Worm (Caenorhabditis elegans) whole organism, early embryonic: Measurements from ENCODE around the gene H01M10.1.

Experiments used
- B0310.2 ChIP-seq: sonication (generic microtip); optimal IDR thresholded peaks from 2 replicates; lab custom pipeline; 2016; ENCODE audit warnings: mild to moderate bottlenecking, missing genetic modification characterization, missing compliant biosample characterization
- F13C5.2 ChIP-seq: sonication (generic microtip); optimal IDR thresholded peaks from 2 replicates; lab custom pipeline; 2017; ENCODE audit warnings: mild to moderate bottlenecking, missing genetic modification characterization, inconsistent platforms, missing compliant biosample characterization
- aly-1 ChIP-seq: sonication (generic microtip); optimal IDR thresholded peaks from 2 replicates; lab custom pipeline; 2016; ENCODE audit warnings: missing genetic modification characterization, missing compliant biosample characterization
- ama-1 ChIP-seq: fragments of 150-350 bp; optimal IDR thresholded peaks from 2 replicates; lab custom pipeline; 2014
- ceh-13 ChIP-seq: fragments of 200-800 bp; sonication (Bioruptor generic); optimal IDR thresholded peaks from 2 replicates; lab custom pipeline; 2018; ENCODE audit warnings: mild to moderate bottlenecking, missing genetic modification characterization, missing compliant biosample characterization
- ceh-36 ChIP-seq: sonication (generic microtip); optimal IDR thresholded peaks from 2 replicates; lab custom pipeline; 2016; ENCODE audit warnings: missing genetic modification characterization, inconsistent platforms, missing compliant biosample characterization
- ets-7 ChIP-seq: sonication (generic microtip); optimal IDR thresholded peaks from 2 replicates; lab custom pipeline; 2016; ENCODE audit warnings: missing genotype, missing genetic modification characterization, missing compliant biosample characterization
- flt-1 ChIP-seq: fragments of 200-800 bp; sonication (Bioruptor generic); IDR thresholded peaks from 2 replicates; pipeline ENCODE4 v1.3.6; 2022; ENCODE audit warnings: missing genetic modification characterization, missing compliant biosample characterization
- hmbx-1 ChIP-seq: sonication (generic microtip); optimal IDR thresholded peaks from 2 replicates; lab custom pipeline; 2016; ENCODE audit warnings: mild to moderate bottlenecking, missing genetic modification characterization, missing compliant biosample characterization
- hmg-4 ChIP-seq: fragments of 200-800 bp; sonication (Bioruptor generic); optimal IDR thresholded peaks from 2 replicates; lab custom pipeline; 2018; ENCODE audit warnings: mild to moderate bottlenecking, missing genetic modification characterization, missing compliant biosample characterization
- hnd-1 ChIP-seq: sonication (generic microtip); optimal IDR thresholded peaks from 2 replicates; lab custom pipeline; 2016; ENCODE audit warnings: missing genetic modification characterization, missing compliant biosample characterization
- pes-1 ChIP-seq: fragments of 200-800 bp; sonication (Bioruptor generic); IDR thresholded peaks from 2 replicates; pipeline ENCODE4 v1.3.6; 2022; ENCODE audit warnings: missing genetic modification reagents, missing genetic modification characterization, missing compliant biosample characterization
- scrt-1 ChIP-seq: fragments of 200-800 bp; sonication (Bioruptor generic); IDR thresholded peaks from 2 replicates; pipeline ENCODE4 v1.3.6; 2022; ENCODE audit warnings: missing genetic modification characterization, missing compliant biosample characterization
- sea-1 ChIP-seq: fragments of 200-800 bp; sonication (Bioruptor generic); conservative IDR thresholded peaks from 2 replicates; pipeline ENCODE4 v1.3.6; 2022; ENCODE audit warnings: missing genetic modification characterization, missing compliant biosample characterization
- tbx-11 ChIP-seq: fragments of 200-800 bp; sonication (Bioruptor generic); IDR thresholded peaks from 2 replicates; pipeline ENCODE4 v1.3.6; 2022; ENCODE audit warnings: missing genetic modification characterization, missing compliant biosample characterization
- tbx-37 ChIP-seq: fragments of 200-800 bp; sonication (Bioruptor generic); conservative IDR thresholded peaks from 2 replicates; pipeline ENCODE4 v1.3.6; 2022; ENCODE audit warnings: missing genetic modification reagents, missing genetic modification characterization, missing compliant biosample characterization
- tra-4 ChIP-seq: sonication (generic microtip); optimal IDR thresholded peaks from 2 replicates; lab custom pipeline; 2017; ENCODE audit warnings: missing genetic modification characterization, missing compliant biosample characterization

The H01M10.1 gene

ce11 chrX:2548884-2549283, 31.5 kb downstream of the H01M10.1 start, which contains the start of gene smvt-1:
Gene smvt-1, minus strand, starts transcription at chrX:2548984.
- TF ChIP-seq hmbx-1 (tag; lab: Kevin White, UChicago) (no peak), ama-1 (lab: Kevin White, UChicago) (no peak), ets-7 (tag; lab: Kevin White, UChicago) (no peak), hnd-1 (tag; lab: Kevin White, UChicago) (no peak), ceh-36 (no peak), hmg-4 (GFP tag; lab: Kevin White, UChicago) (no peak), tbx-37 (GFP tag; lab: Robert Waterston, UW) (no peak), tra-4 (tag; lab: Kevin White, UChicago) (no peak), flt-1 (GFP tag; lab: Robert Waterston, UW) (no peak), aly-1 (tag; lab: Kevin White, UChicago) (no peak)

- no peak for TF ChIP-seq tbx-37 (GFP tag; lab: Robert Waterston, UW)
Observed at ce11 chrX:2544645-2545044, 35.7 kb downstream of the H01M10.1 start.

DNA sequence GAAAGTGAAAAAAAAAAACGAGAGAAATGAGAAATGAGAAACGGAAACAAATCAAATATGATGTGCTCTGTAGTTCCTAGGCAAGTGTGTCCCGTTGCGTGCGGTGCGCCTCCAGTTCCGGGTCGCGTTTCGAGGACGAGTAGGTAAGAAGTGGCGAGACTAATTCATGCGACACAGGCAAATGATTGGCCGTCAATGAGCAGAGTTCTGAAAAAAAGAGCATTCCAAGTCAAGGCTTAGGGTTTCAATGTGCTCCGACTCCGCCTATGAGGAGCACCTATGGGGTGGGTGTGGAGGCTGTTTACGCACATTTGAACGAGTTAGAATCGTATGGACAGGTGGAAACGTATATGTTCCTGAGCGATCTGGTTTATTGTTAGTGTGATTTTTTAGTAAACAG, 37.0 kb downstream of the H01M10.1 start:
- TF ChIP-seq hmbx-1 (tag; lab: Kevin White, UChicago) = no peak
- TF ChIP-seq aly-1 (tag; lab: Kevin White, UChicago) = no peak
- TF ChIP-seq B0310.2 (tag; lab: Kevin White, UChicago) = no peak
- no peak for TF ChIP-seq pes-1 (GFP tag; lab: Robert Waterston, UW)
- no peak for TF ChIP-seq F13C5.2
- TF ChIP-seq tra-4 (tag; lab: Kevin White, UChicago) = no peak
- TF ChIP-seq hmg-4 (GFP tag; lab: Kevin White, UChicago) = no peak
- TF ChIP-seq tbx-37 (GFP tag; lab: Robert Waterston, UW) = no peak
- TF ChIP-seq sea-1 (GFP tag; lab: Robert Waterston, UW) = no peak
- no peak for TF ChIP-seq scrt-1 (GFP tag; lab: Robert Waterston, UW)
- no peak for TF ChIP-seq ama-1 (lab: Kevin White, UChicago)
- no peak for TF ChIP-seq ets-7 (tag; lab: Kevin White, UChicago)
- TF ChIP-seq hnd-1 (tag; lab: Kevin White, UChicago) = no peak
- TF ChIP-seq flt-1 (GFP tag; lab: Robert Waterston, UW) = no peak
- TF ChIP-seq ceh-36 = no peak

- TF ChIP-seq hmbx-1 (tag; lab: Kevin White, UChicago) (no peak), hmg-4 (GFP tag; lab: Kevin White, UChicago) (no peak), tbx-37 (GFP tag; lab: Robert Waterston, UW) (no peak)
Observed at ce11 chrX:2541003-2541521, 39.3 kb downstream of the H01M10.1 start, which contains the start of gene F52H2.3. Gene F52H2.3, minus strand, starts transcription at chrX:2541053.

DNA sequence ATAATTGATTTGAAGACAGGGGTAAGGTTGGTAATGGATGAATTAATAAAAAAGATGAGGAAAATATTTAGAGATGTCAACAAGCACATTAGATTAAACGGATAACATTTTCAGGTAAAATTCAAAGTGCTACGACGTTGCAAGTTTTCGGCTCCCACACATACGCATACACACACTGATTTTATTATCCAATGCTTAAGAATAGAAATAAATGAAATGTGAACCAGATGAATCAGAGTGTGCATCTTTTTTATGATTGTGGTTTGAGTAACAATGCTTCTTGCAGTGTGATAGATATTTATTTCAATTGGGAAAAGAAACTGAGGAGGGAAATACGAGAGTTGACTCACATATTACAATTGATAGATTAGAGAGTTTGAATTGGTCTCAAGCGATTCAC, 41.7 kb downstream of the H01M10.1 start:
- no peak for TF ChIP-seq F13C5.2
- TF ChIP-seq tbx-37 (GFP tag; lab: Robert Waterston, UW) = no peak
- no peak for TF ChIP-seq ama-1 (lab: Kevin White, UChicago)
- no peak for TF ChIP-seq B0310.2 (tag; lab: Kevin White, UChicago)
- TF ChIP-seq flt-1 (GFP tag; lab: Robert Waterston, UW) = no peak
- TF ChIP-seq sea-1 (GFP tag; lab: Robert Waterston, UW) = no peak
- TF ChIP-seq scrt-1 (GFP tag; lab: Robert Waterston, UW) = no peak
- TF ChIP-seq hmg-4 (GFP tag; lab: Kevin White, UChicago) = no peak
- TF ChIP-seq ceh-13 (GFP tag; lab: Kevin White, UChicago) = no peak
- no peak for TF ChIP-seq tra-4 (tag; lab: Kevin White, UChicago)
- no peak for TF ChIP-seq hnd-1 (tag; lab: Kevin White, UChicago)
- TF ChIP-seq pes-1 (GFP tag; lab: Robert Waterston, UW) = no peak
- no peak for TF ChIP-seq ets-7 (tag; lab: Kevin White, UChicago)

DNA sequence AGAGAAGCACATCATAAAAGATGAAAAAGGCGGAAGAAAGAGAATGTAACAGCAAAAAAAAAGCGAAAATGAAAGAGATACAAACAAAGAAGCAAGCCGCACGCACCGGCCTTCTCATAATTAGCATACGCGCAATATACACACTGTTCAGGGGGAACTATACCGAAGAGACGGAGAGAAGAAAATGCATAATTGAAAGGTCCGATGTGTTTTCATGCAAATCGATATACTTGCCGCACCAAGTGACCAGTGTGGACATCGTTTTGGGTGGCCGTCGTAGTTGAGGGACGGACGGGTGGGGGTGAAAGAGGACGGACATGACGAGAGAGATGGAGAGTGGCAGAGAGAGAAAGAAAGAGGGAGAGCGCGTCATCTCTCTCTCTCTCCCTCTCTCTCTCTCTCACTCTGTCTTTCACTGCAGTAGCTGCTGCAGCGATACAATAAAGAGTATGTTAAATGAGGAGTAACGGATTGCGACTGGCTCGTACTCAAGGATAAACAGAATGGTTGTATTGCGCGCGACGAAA, 44.1 kb downstream of the H01M10.1 start:
- TF ChIP-seq sea-1 (GFP tag; lab: Robert Waterston, UW) (no peak), ceh-13 (GFP tag; lab: Kevin White, UChicago) (no peak), F13C5.2 (peak; percentile 64), B0310.2 (tag; lab: Kevin White, UChicago) (peak; percentile 25), tbx-11 (GFP tag; lab: Robert Waterston, UW) (no peak), hmg-4 (GFP tag; lab: Kevin White, UChicago) (peak; percentile 83), hnd-1 (tag; lab: Kevin White, UChicago) (no peak), ets-7 (tag; lab: Kevin White, UChicago) (peak; percentile 46), aly-1 (tag; lab: Kevin White, UChicago) (peak; percentile 51), tra-4 (tag; lab: Kevin White, UChicago) (no peak)

- TF ChIP-seq ceh-13 (GFP tag; lab: Kevin White, UChicago) = no peak
- no peak for TF ChIP-seq aly-1 (tag; lab: Kevin White, UChicago)
- no peak for TF ChIP-seq B0310.2 (tag; lab: Kevin White, UChicago)
- TF ChIP-seq scrt-1 (GFP tag; lab: Robert Waterston, UW) = no peak
- TF ChIP-seq tbx-37 (GFP tag; lab: Robert Waterston, UW) = no peak
- TF ChIP-seq flt-1 (GFP tag; lab: Robert Waterston, UW) = no peak
- TF ChIP-seq pes-1 (GFP tag; lab: Robert Waterston, UW) = no peak
- no peak for TF ChIP-seq ets-7 (tag; lab: Kevin White, UChicago)
- no peak for TF ChIP-seq ama-1 (lab: Kevin White, UChicago)
- TF ChIP-seq tra-4 (tag; lab: Kevin White, UChicago) = no peak
- no peak for TF ChIP-seq ceh-36
- TF ChIP-seq hmbx-1 (tag; lab: Kevin White, UChicago) = no peak
- TF ChIP-seq hnd-1 (tag; lab: Kevin White, UChicago) = no peak
- TF ChIP-seq F13C5.2 = no peak
- TF ChIP-seq hmg-4 (GFP tag; lab: Kevin White, UChicago) = no peak
- no peak for TF ChIP-seq sea-1 (GFP tag; lab: Robert Waterston, UW)
- TF ChIP-seq tbx-11 (GFP tag; lab: Robert Waterston, UW) = no peak
Observed at ce11 chrX:2532357-2532756, 48.0 kb downstream of the H01M10.1 start, which contains the start of gene tbc-12. Gene tbc-12, minus strand, starts transcription at chrX:2532457.
